Worm (Caenorhabditis elegans) whole organism, midembryonic: ENCODE measurements around the gene fbxa-108.

Experiments
- T22C8.4 ChIP-seq: fragments of 200-800 bp; sonication (Bioruptor generic); IDR thresholded peaks from 2 replicates; pipeline ENCODE4 v1.3.6; 2022; ENCODE audit warnings: missing genetic modification characterization, missing compliant biosample characterization
- cog-1 ChIP-seq: sonication (generic microtip); optimal IDR thresholded peaks from 2 replicates; lab custom pipeline; 2016; ENCODE audit warnings: missing genetic modification characterization, missing compliant biosample characterization
- flt-1 ChIP-seq: fragments of 200-800 bp; sonication (Bioruptor generic); IDR thresholded peaks from 2 replicates; pipeline ENCODE4 v1.3.6; 2022; ENCODE audit warnings: missing genetic modification characterization, missing compliant biosample characterization
- klf-2 ChIP-seq: fragments of 200-800 bp; sonication (Bioruptor generic); conservative IDR thresholded peaks from 2 replicates; pipeline ENCODE4 v1.3.6; 2022; ENCODE audit warnings: missing genetic modification reagents, missing genetic modification characterization, missing compliant biosample characterization
- med-1 ChIP-seq: sonication (generic microtip); optimal IDR thresholded peaks from 2 replicates; lab custom pipeline; 2017; ENCODE audit warnings: missing genetic modification characterization, mild to moderate bottlenecking, missing compliant biosample characterization, antibody characterized with exemption, missing genetic modification reagents; ENCODE audit not compliant: insufficient read depth
- ref-1 ChIP-seq: fragments of 200-800 bp; sonication (Bioruptor generic); conservative IDR thresholded peaks from 2 replicates; pipeline ENCODE4 v1.3.6; 2022; ENCODE audit warnings: missing genetic modification reagents, missing genetic modification characterization, missing compliant biosample characterization
- tab-1 ChIP-seq: fragments of 200-800 bp; sonication (Bioruptor generic); IDR thresholded peaks from 2 replicates; pipeline ENCODE4 v1.3.6; 2022; ENCODE audit warnings: missing genetic modification characterization, missing compliant biosample characterization
- ztf-23 ChIP-seq: fragments of 200-800 bp; sonication (Bioruptor generic); IDR thresholded peaks from 2 replicates; pipeline ENCODE4 v1.3.6; 2022; ENCODE audit warnings: missing genetic modification reagents, missing genetic modification characterization, missing compliant biosample characterization
- ztf-29 ChIP-seq: fragments of 200-800 bp; sonication (Bioruptor generic); IDR thresholded peaks from 2 replicates; pipeline ENCODE4 v1.3.6; 2022; ENCODE audit warnings: missing genetic modification reagents, missing genetic modification characterization, missing compliant biosample characterization

DNA sequence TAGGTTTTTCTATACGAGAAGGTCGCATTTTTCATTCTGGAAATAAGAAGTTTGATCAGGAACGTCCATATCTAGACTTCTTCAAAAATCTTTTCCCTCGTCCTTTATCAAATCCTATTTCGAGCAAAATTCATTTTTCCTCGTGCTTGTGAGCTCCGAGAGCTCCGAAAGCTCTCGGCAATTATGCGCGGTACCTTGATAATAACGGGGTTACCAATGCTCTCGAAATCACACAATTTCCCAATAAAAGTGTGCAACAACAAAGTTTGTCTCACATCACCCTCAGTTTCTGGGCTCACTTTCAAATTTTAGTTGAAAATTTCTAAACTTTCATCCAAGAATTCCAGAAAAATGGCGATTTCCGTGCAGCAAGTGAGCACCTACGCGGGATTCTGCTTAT lies 9.3 kb upstream of the fbxa-108 start, which contains the start of gene str-89:
- TF ChIP-seq ztf-23 (GFP tag; lab: Robert Waterston, UW) (no peak), ztf-29 (GFP tag; lab: Robert Waterston, UW) (no peak), flt-1 (GFP tag; lab: Robert Waterston, UW) (no peak), ref-1 (GFP tag; lab: Robert Waterston, UW) (no peak), tab-1 (no peak), T22C8.4 (GFP tag; lab: Robert Waterston, UW) (no peak), med-1 (GFP tag; lab: Kevin White, UChicago) (no peak), cog-1 (tag; lab: Kevin White, UChicago) (no peak), klf-2 (GFP tag; lab: Robert Waterston, UW) (no peak)
